Fruit fly (Drosophila melanogaster) whole organism, prepupa: ENCODE measurements around the gene CG14655.

Source experiments
- CG6808 ChIP-seq: fragments of 200-800 bp; sonication (Bioruptor generic); optimal IDR thresholded peaks from 3 replicates; lab custom pipeline; 2017; ENCODE audit warnings: missing biosample characterization, missing genetic modification characterization, mild to moderate bottlenecking, moderate library complexity, missing genetic modification reagents
- CG8119 ChIP-seq: fragments of 200-800 bp; sonication (Bioruptor generic); IDR thresholded peaks from 3 replicates; pipeline ENCODE4 v1.3.6; 2022; ENCODE audit warnings: missing biosample characterization, missing genetic modification characterization
- CG9139 ChIP-seq: fragments of 200-800 bp; sonication (Bioruptor generic); optimal IDR thresholded peaks from 3 replicates; lab custom pipeline; 2017; ENCODE audit warnings: missing biosample characterization, mild to moderate bottlenecking, missing genetic modification characterization
- Hr38 ChIP-seq: sonication (Bioruptor generic); optimal IDR thresholded peaks from 2 replicates; lab custom pipeline; 2016; ENCODE audit warnings: missing biosample characterization, missing genetic modification characterization
- Smox ChIP-seq: fragments of 200-800 bp; sonication (Bioruptor generic); optimal IDR thresholded peaks from 3 replicates; lab custom pipeline; 2016; ENCODE audit warnings: missing biosample characterization, missing genetic modification characterization

DNA sequence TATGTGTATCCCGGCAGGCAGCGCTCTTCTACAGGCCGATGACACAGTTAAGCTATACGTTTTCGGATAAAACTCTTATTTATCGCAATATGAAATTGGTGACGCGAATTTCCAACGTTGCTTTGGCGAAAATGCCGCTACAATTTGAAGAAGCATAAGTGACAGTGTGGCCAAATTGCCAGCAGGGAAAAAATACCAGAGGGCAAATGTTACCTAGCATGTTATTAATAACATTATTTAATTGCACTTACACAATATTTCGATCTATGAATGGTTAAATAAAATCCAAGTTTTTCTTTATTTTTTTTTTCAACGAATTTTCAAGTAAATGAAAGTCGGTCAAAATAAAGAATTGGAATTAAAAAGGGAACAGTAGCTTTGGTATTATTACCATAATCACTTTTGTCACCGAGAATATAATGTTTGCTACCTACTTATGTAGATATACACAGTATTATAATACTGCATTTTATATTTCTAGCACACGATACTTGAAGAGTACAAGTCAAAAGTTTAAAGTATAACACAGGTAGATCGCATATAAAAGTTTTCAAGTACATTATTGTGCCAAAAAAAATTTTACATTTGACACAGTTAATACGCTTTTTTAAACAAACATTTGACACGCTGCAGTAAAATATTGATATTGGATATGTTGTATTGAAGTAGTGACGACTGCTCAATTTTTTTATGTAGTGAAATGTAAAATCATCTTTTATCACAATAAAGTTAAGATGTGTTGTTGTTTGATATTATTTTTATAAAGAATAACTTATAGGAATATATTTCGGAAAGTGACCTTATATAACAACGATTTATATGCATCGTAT lies 31.0 kb downstream of the CG14655 start, which contains the start of gene tacc:
- TF ChIP-seq Hr38 (GFP tag; lab: Kevin White, UChicago) (no peak), CG8119 (GFP tag; lab: Robert Waterston, UW) (no peak), CG6808 (GFP tag; lab: Kevin White, UChicago) (no peak), Smox (GFP tag; lab: Kevin White, UChicago) (no peak), CG9139 (GFP tag; lab: Kevin White, UChicago) (no peak)
